Worm (Caenorhabditis elegans) whole organism, L3 larva: ENCODE measurements around the gene coa-1.

Source experiments
- ZK546.5 ChIP-seq: sonication (generic microtip); optimal IDR thresholded peaks from 2 replicates; lab custom pipeline; 2017; ENCODE audit warnings: missing biosample characterization, missing genetic modification characterization
- ceh-9 ChIP-seq: sonication (generic microtip); optimal IDR thresholded peaks from 2 replicates; lab custom pipeline; 2018; ENCODE audit warnings: missing biosample characterization, missing genetic modification characterization
- elt-1 ChIP-seq: fragments of 150-350 bp; optimal IDR thresholded peaks from 2 replicates; lab custom pipeline; 2014; ENCODE audit warnings: missing biosample characterization, missing genetic modification characterization
- nhr-11 ChIP-seq: fragments of 150-350 bp; optimal IDR thresholded peaks from 2 replicates; lab custom pipeline; 2014; ENCODE audit warnings: missing biosample characterization, missing genetic modification characterization
- nhr-77 ChIP-seq: fragments of 150-350 bp; optimal IDR thresholded peaks from 2 replicates; lab custom pipeline; 2014; ENCODE audit warnings: missing biosample characterization, missing genetic modification characterization
- skn-1 ChIP-seq: fragments of 150-350 bp; optimal IDR thresholded peaks from 2 replicates; lab custom pipeline; 2014; ENCODE audit warnings: missing biosample characterization, missing genetic modification characterization
- unc-62 ChIP-seq: fragments of 150-350 bp; sonication (generic microtip); optimal IDR thresholded peaks from 4 replicates; lab custom pipeline; 2014; ENCODE audit warnings: missing biosample characterization, missing genetic modification reagents, missing genetic modification characterization

ce11 chrIV:159864-160263 lies 45.2 kb upstream of the coa-1 start, which contains the start of gene Y38C1AA.19:
- no peak for TF ChIP-seq ceh-9
- TF ChIP-seq skn-1, result no peak
- no peak for TF ChIP-seq nhr-11 (tag; lab: Kevin White, UChicago)
- no peak for TF ChIP-seq ZK546.5 (tag; lab: Kevin White, UChicago)
- TF ChIP-seq unc-62 (GFP tag; lab: Kevin White, UChicago), result no peak
- TF ChIP-seq nhr-77 (tag; lab: Kevin White, UChicago), result no peak
- TF ChIP-seq elt-1 (tag; lab: Kevin White, UChicago), result no peak
